Fruit fly (Drosophila melanogaster) S2 (cell line): Measurements from ENCODE around the gene CG32299.

Source experiments
- CG8478 ChIP-seq: fragments of >200 bp; optimal IDR thresholded peaks from 2 replicates; lab custom pipeline; 2018
- CTCF ChIP-seq, 2 experiments: fragments of >200 bp; optimal IDR thresholded peaks; 2 replicates each; lab custom pipeline; 2018

DNA sequence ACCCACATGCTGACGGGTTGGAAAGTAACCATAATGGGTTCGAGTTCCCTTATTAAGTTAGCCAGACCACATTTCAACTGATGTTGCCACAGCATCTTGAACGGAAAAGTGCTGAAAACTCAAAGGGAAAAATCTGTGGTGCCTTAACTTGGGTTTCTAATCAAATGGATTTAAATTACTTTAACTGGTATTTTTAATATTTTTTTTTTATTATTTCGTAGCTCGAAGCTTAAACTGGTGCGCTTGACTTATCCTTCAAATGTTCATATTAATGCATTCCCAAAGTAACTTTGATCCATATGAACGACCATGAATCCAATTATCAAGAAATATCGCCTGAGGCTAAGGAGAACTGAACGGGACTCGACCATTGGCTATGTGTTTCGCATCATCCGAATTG lies 30.5 kb downstream of the CG32299 start, which contains the start of gene CG13801:
- TF ChIP-seq CTCF (optimal IDR thresholded peaks at IDR 0.05; lab: Kevin White, UChicago): no peak
- no peak for TF ChIP-seq CG8478 (lab: Kevin White, UChicago)
